Worm (Caenorhabditis elegans) whole organism, midembryonic: Measurements from ENCODE around the gene F28A10.1.

Source experiments
- T22C8.4 ChIP-seq: fragments of 200-800 bp; sonication (Bioruptor generic); IDR thresholded peaks from 2 replicates; pipeline ENCODE4 v1.3.6; 2022; ENCODE audit warnings: missing genetic modification characterization, missing compliant biosample characterization
- ztf-23 ChIP-seq: fragments of 200-800 bp; sonication (Bioruptor generic); IDR thresholded peaks from 2 replicates; pipeline ENCODE4 v1.3.6; 2022; ENCODE audit warnings: missing genetic modification reagents, missing genetic modification characterization, missing compliant biosample characterization
- ztf-29 ChIP-seq: fragments of 200-800 bp; sonication (Bioruptor generic); IDR thresholded peaks from 2 replicates; pipeline ENCODE4 v1.3.6; 2022; ENCODE audit warnings: missing genetic modification reagents, missing genetic modification characterization, missing compliant biosample characterization

- TF ChIP-seq ztf-29 (GFP tag; lab: Robert Waterston, UW) (no peak), ztf-23 (GFP tag; lab: Robert Waterston, UW) (no peak), T22C8.4 (no peak)
Observed at ce11 chrII:808457-808856, 17.2 kb upstream of the F28A10.1 start, which contains the start of gene F46F5.11.
